Fruit fly (Drosophila melanogaster) Kc167 (cell line): ENCODE measurements around the gene htl.

Experiments used
- Myc ChIP-seq: fragments of >200 bp; optimal IDR thresholded peaks from 2 replicates; lab custom pipeline; 2017; ENCODE audit warnings: missing external identifiers
- Sin3A ChIP-seq: fragments of >200 bp; optimal IDR thresholded peaks from 2 replicates; lab custom pipeline; 2018; ENCODE audit warnings: missing external identifiers
- h ChIP-seq: fragments of >200 bp; optimal IDR thresholded peaks from 3 replicates; lab custom pipeline; 2018; ENCODE audit warnings: missing external identifiers
- insv ChIP-seq: fragments of >200 bp; optimal IDR thresholded peaks from 3 replicates; lab custom pipeline; 2018; ENCODE audit warnings: missing external identifiers
- psq ChIP-seq: fragments of >200 bp; optimal IDR thresholded peaks from 2 replicates; lab custom pipeline; 2017; ENCODE audit warnings: missing external identifiers
- ttk ChIP-seq: sonication (Bioruptor generic); optimal IDR thresholded peaks from 2 replicates; lab custom pipeline; 2017; ENCODE audit warnings: missing external identifiers

Gene htl

DNA sequence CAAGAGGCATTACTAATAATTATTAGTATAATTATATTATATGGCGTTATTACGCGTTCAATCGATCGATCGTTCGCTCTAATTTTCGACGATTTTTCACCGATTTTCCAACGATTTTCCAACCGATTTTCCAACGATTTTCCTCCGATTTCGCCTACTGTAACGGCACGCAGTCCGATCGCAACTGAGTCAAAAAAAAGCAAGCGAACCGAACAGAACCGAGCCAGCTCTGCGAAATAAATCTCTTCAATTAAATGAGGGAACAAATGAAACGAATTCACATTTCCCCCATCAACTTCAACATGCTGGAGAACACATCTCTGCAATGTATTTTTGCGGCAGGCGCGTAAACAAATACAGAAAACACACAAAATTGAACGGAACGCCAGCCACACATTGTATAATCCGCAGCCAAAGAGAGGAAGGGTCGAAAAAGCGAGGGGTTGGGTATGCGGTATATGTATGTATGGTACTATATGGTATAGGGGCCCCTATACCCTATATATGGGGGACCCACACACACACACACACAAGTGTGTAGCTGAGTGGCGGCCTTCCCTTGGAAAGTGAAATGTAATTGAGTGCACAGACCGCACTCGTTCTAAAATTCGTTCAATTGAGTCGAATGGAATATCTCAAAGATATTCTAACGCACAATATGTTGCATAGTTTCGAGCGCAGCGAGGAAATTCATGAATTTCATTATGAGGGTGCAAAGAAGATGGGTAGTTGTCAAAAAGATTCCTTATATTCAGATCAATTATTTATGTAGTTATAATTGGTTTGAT, at the start of gene htl:
TSS of gene htl (minus strand) at position 186 of the 788 bp plus-strand sequence.
- TF ChIP-seq Sin3A (lab: Kevin White, UChicago) (no peak), insv (lab: Kevin White, UChicago) (no peak), psq (no peak)

dm6 chr3R:18097531-18097930, 44.7 kb upstream of the htl start:
- TF ChIP-seq insv (lab: Kevin White, UChicago) (no peak), psq (no peak), ttk (lab: Kevin White, UChicago) (no peak)

DNA sequence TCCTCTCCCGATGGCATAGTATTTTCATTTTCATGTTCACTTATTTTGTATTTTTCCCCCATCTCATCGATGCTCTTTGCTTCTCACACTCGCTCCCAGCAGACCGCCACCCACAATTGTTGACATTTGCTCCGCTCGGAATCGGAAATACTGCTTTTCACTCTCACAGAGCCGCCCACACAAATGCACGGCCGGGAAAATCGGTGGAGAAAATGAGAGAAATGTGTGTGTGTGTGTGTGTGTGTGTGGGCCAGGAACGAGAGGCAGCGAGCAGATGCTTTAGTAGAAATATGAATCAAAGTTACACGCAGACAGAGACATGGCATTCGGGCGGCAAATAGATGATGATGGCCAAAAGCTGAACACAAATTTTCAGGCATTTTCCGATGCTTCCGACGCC, 41.9 kb upstream of the htl start:
- TF ChIP-seq Sin3A (lab: Kevin White, UChicago): no peak
- no peak for TF ChIP-seq psq
- TF ChIP-seq h (lab: Kevin White, UChicago): no peak
- TF ChIP-seq Myc (lab: Kevin White, UChicago): no peak
- TF ChIP-seq ttk (lab: Kevin White, UChicago): no peak
- no peak for TF ChIP-seq insv (lab: Kevin White, UChicago)

DNA sequence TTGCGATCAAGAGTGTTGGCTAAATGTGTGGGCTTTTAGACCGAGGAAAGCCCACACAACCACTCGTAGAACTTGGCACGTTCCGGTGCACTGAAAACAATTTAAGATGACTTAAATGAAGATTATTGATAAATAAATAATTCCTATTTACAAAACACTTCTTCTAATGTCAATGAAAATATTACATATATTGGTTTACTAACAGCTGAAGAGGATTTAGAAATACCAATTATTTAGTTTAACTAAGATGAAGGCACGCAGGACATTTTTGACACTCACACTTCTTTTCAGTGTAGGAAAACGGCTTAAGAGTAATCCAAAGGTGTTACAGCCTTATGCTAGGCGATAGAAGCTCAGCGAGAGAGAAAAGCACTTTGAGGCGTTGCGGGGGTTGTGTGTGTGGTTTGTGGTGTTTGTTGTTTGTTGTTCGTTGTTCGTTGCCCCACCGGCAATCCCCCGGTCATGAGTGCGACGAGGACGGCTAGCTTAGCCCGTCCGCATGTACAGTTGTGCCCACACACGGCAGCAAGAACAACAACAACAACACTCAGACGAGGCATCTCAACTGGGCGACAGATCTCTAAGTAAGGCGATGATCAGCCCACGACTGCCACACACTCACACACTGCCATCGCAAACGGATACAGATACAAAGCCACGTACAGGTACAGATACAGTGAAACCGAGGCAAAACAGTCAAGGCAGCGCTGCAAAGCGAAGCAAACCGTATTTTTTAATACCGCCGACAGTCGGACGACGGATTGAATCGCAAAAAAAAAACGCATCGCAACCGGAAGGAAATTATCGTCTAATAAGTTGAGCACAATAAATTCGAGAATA, 37.5 kb upstream of the htl start, which contains the start of gene sr:
TSS of gene sr (plus strand) at position 790 of the 840 bp plus-strand sequence.
- TF ChIP-seq psq (no peak), h (lab: Kevin White, UChicago) (no peak), ttk (lab: Kevin White, UChicago) (no peak), Myc (lab: Kevin White, UChicago) (no peak), insv (lab: Kevin White, UChicago) (no peak)

DNA sequence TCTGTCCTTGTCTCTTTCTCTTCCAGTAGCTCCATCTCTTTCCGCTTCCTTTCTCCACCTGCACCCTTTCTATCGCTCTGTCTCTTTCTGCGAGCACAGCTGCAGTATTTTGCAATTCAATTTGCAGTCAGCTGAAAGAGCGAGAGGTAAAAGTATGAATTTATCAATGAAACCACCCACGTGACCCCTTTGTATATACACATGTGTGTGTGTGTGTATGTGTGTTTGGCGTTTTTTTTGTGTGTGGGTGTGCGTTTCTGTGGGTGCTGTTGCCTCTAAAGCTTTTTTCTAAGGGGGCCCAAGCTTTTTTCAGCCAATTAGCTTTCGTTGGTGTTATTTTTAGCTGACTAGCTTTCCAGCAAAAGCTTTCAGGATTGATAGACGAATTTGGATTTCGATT, 36.7 kb upstream of the htl start:
- no peak for TF ChIP-seq Myc (lab: Kevin White, UChicago)

DNA sequence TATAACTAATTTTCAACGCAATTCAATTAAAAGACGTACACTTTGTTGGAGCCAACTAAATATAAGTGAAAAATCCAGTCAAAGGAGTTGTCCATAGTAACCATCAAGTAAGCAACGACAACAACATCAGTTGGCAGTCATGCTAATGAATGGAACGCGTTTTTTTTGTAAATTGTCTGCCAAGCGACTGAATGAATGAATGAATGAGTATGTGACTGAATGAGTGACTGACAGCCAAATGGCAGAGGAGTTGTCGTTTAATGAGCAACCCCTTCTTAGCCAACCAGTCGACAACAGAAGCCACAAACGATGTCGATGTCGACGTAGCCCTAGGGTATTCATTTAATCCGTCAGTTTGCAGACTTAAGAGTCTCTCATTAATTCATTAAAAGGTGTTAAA, 35.5 kb upstream of the htl start:
- TF ChIP-seq h (lab: Kevin White, UChicago): no peak
- no peak for TF ChIP-seq psq
- TF ChIP-seq Myc (lab: Kevin White, UChicago): no peak
- TF ChIP-seq Sin3A (lab: Kevin White, UChicago): no peak
- TF ChIP-seq insv (lab: Kevin White, UChicago): no peak
- TF ChIP-seq ttk (lab: Kevin White, UChicago): no peak

DNA sequence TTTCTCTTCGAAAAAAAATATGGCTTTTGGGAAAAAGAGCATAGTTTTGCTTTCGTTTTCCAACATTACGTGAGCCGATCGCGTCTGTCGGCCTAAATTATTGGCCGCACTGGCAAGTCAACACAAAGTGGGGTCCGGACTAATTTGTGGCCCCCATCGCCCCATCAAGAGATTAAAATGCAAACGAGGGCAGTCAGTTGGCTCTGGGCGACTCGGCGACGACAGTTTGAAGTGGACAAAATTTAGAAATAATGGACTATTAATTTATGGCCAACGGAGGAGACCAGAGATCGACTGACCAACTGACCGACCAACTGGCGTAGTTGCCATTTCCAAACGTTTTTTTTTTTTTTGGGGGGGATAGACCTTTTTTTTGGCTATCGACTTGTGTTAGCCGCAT, 30.5 kb upstream of the htl start:
- no peak for TF ChIP-seq h (lab: Kevin White, UChicago)
- TF ChIP-seq ttk (lab: Kevin White, UChicago): no peak
- no peak for TF ChIP-seq Sin3A (lab: Kevin White, UChicago)
- no peak for TF ChIP-seq psq
- TF ChIP-seq Myc (lab: Kevin White, UChicago): no peak
- no peak for TF ChIP-seq insv (lab: Kevin White, UChicago)

dm6 chr3R:18080748-18081147, 28.0 kb upstream of the htl start, which contains the start of gene bard:
Gene bard, plus strand, starts transcription at chr3R:18081048.
- TF ChIP-seq Myc (lab: Kevin White, UChicago) (no peak), Sin3A (lab: Kevin White, UChicago) (no peak), psq (no peak), insv (lab: Kevin White, UChicago) (no peak), ttk (lab: Kevin White, UChicago) (no peak), h (lab: Kevin White, UChicago) (no peak)

- TF ChIP-seq psq (no peak), Sin3A (lab: Kevin White, UChicago) (no peak), ttk (lab: Kevin White, UChicago) (no peak), Myc (lab: Kevin White, UChicago) (no peak), insv (lab: Kevin White, UChicago) (no peak), h (lab: Kevin White, UChicago) (no peak)
Measured at dm6 chr3R:18078060-18078459, 25.3 kb upstream of the htl start.

- no peak for TF ChIP-seq ttk (lab: Kevin White, UChicago)
- TF ChIP-seq Sin3A (lab: Kevin White, UChicago): no peak
- no peak for TF ChIP-seq psq
- no peak for TF ChIP-seq Myc (lab: Kevin White, UChicago)
- no peak for TF ChIP-seq insv (lab: Kevin White, UChicago)
- TF ChIP-seq h (lab: Kevin White, UChicago): no peak
Measured at dm6 chr3R:18075015-18075414, 22.2 kb upstream of the htl start.

DNA sequence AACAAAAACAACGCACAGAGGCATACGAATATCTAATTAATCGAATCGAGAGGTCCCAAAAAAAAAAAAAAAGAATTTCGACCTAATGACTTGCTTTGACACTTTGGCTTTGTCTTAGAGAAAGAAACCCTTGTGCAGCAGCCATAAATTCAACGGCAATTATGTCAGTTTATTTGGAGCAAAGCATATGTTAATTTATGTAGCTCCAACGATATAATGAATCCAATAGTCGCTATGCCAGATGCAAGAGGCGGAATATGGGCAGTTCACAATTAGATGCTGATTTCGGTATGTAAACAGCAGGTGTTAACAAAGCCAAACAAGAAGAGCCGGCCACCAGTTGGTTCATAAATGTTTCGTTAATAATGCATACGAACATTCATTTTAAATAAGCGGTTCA, 20.2 kb upstream of the htl start:
- TF ChIP-seq Myc (lab: Kevin White, UChicago) (no peak), insv (lab: Kevin White, UChicago) (no peak), Sin3A (lab: Kevin White, UChicago) (no peak), h (lab: Kevin White, UChicago) (no peak), ttk (lab: Kevin White, UChicago) (no peak), psq (no peak)

dm6 chr3R:18067930-18068329, 15.1 kb upstream of the htl start:
- TF ChIP-seq Sin3A (lab: Kevin White, UChicago) (no peak), ttk (lab: Kevin White, UChicago) (no peak), Myc (lab: Kevin White, UChicago) (no peak), insv (lab: Kevin White, UChicago) (no peak), psq (no peak), h (lab: Kevin White, UChicago) (no peak)
